Worm (Caenorhabditis elegans) whole organism, L1 larva: Measurements from ENCODE around the gene srt-6.

Experiments
- blmp-1 ChIP-seq: fragments of 150-350 bp; optimal IDR thresholded peaks from 2 replicates; lab custom pipeline; 2014; ENCODE audit warnings: missing biosample characterization, missing genetic modification characterization
- ces-1 ChIP-seq: fragments of 150-350 bp; optimal IDR thresholded peaks from 2 replicates; lab custom pipeline; 2014; ENCODE audit warnings: missing biosample characterization, missing genetic modification reagents, missing genetic modification characterization
- dpl-1 ChIP-seq, 3 experiments: fragments of 150-350 bp in 2 of 3; sonication (generic microtip) in 1 of 3; optimal IDR thresholded peaks; 2 replicates each; lab custom pipeline; 2014 to 2017; ENCODE audit warnings: missing biosample characterization in 3 of 3, missing genetic modification characterization in 3 of 3, missing genetic modification reagents in 3 of 3
- egl-13 ChIP-seq: sonication (generic microtip); optimal IDR thresholded peaks from 2 replicates; lab custom pipeline; 2016; ENCODE audit warnings: missing genotype, missing genetic modification reagents, missing genetic modification characterization, missing compliant biosample characterization
- elt-3 ChIP-seq, 6 experiments: fragments of 150-350 bp in 1 of 6; sonication (generic microtip); optimal IDR thresholded peaks; 2 replicates each; lab custom pipeline; 2017 to 2018; ENCODE audit warnings: missing biosample characterization in 6 of 6, missing genetic modification characterization in 6 of 6, inconsistent platforms in 1 of 6
- fkh-8 ChIP-seq: sonication (generic microtip); optimal IDR thresholded peaks from 2 replicates; lab custom pipeline; 2016; ENCODE audit warnings: mild to moderate bottlenecking, missing genetic modification characterization, missing compliant biosample characterization
- isw-1 ChIP-seq: fragments of 200-800 bp; sonication (Bioruptor generic); IDR thresholded peaks from 2 replicates; pipeline ENCODE4 v1.3.6; 2022; ENCODE audit warnings: missing genetic modification characterization, missing compliant biosample characterization
- nhr-11 ChIP-seq: fragments of 150-350 bp; optimal IDR thresholded peaks from 2 replicates; lab custom pipeline; 2014; ENCODE audit warnings: missing biosample characterization, missing genetic modification characterization
- nhr-12 ChIP-seq: sonication (generic microtip); optimal IDR thresholded peaks from 2 replicates; lab custom pipeline; 2017; ENCODE audit warnings: missing biosample characterization, missing genetic modification characterization
- unc-30 ChIP-seq: sonication (generic microtip); optimal IDR thresholded peaks from 2 replicates; lab custom pipeline; 2017; ENCODE audit warnings: missing biosample characterization, missing genetic modification characterization
- zag-1 ChIP-seq: fragments of 150-350 bp; optimal IDR thresholded peaks from 2 replicates; lab custom pipeline; 2014; ENCODE audit warnings: missing biosample characterization, missing genetic modification characterization
- zip-4 ChIP-seq: fragments of 200-800 bp; sonication (Bioruptor generic); optimal IDR thresholded peaks from 2 replicates; lab custom pipeline; 2018; ENCODE audit warnings: mild to moderate bottlenecking, missing genetic modification characterization, moderate library complexity, missing compliant biosample characterization

DNA sequence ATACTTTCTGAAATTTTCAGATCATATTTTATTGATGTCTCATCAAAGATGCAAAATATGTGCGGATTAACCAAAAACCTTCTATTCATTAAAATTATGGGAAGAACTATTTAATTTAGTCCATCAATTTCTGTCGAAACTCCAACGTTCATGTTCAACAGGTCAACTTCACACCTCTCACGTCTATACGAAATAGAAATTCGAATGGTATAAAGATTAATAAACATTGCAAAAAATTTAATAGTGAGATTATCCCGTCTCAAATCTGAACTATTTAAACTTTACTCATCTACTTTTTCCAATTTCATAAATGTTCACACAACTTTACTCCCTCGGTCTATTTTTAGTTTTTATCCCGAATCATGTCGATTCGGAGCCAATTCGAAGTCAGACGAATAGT is 985 bp upstream of the srt-6 start, which contains the start of gene R13D7.2:
- TF ChIP-seq egl-13 (tag; lab: Kevin White, UChicago) (no peak), zag-1 (tag; lab: Kevin White, UChicago) (no peak), ces-1 (GFP tag; lab: Kevin White, UChicago) (no peak), isw-1 (GFP tag; lab: Robert Waterston, UW) (no peak), zip-4 (GFP tag; lab: Kevin White, UChicago) (no peak), fkh-8 (no peak), elt-3 (tag; optimal IDR thresholded peaks at IDR 0.05; lab: Kevin White, UChicago) (no peak), dpl-1 (GFP tag; optimal IDR thresholded peaks at IDR 0.05; lab: Kevin White, UChicago) (no peak), unc-30 (tag; lab: Kevin White, UChicago) (no peak), nhr-12 (tag; lab: Kevin White, UChicago) (no peak), blmp-1 (tag; lab: Kevin White, UChicago) (no peak), nhr-11 (tag; lab: Kevin White, UChicago) (no peak)
